Fruit fly (Drosophila melanogaster) whole organism: ENCODE measurements around the gene CG7304.

Source experiments
- Dll ChIP-seq: fragments of >200 bp; optimal IDR thresholded peaks from 2 replicates; lab custom pipeline; 2017
- pan ChIP-seq: fragments of >200 bp; optimal IDR thresholded peaks from 2 replicates; lab custom pipeline; 2017
- usp ChIP-seq: fragments of >200 bp; optimal IDR thresholded peaks from 2 replicates; lab custom pipeline; 2017; ENCODE audit warnings: missing biosample characterization, missing genetic modification characterization, mixed read lengths

DNA sequence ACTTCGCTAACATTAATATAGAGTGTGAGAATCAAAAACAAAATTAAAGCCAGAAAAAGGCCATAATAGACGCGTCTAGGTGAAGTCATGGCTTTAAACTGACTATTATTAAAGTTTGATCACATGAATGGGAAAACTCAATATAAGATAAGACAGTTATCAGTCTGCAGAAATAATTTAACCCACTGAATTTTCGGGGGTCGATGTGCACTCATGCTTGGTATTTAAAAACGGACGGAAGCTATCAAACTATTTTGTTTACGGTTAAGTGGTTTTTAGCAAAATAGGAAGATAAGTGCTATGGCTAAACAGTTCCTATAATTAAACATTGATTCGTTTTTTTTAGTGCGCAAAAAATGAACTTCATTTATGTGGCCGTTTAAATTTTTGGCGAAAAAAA is 12.4 kb downstream of the CG7304 start, which contains the start of gene CG34451:
- no peak for TF ChIP-seq usp (GFP tag; lab: Kevin White, UChicago)
- TF ChIP-seq Dll (lab: Kevin White, UChicago), result no peak
- no peak for TF ChIP-seq pan
